Fruit fly (Drosophila melanogaster) whole organism, embryonic: ENCODE measurements around the gene SerRS.

Experiments
- CG10147 ChIP-seq: fragments of 200-800 bp; sonication (Bioruptor generic); optimal IDR thresholded peaks from 2 replicates; lab custom pipeline; 2019; ENCODE audit warnings: missing biosample characterization, mild to moderate bottlenecking, missing genetic modification characterization, moderate library complexity
- CG11085 ChIP-seq: fragments of 200-800 bp; sonication (Bioruptor generic); IDR thresholded peaks from 2 replicates; pipeline ENCODE4 v1.3.6; 2022; ENCODE audit warnings: missing biosample characterization, missing genetic modification characterization
- CG12219 ChIP-seq: fragments of 200-800 bp; sonication (Bioruptor generic); optimal IDR thresholded peaks from 3 replicates; lab custom pipeline; 2018; ENCODE audit warnings: missing biosample characterization, mild to moderate bottlenecking, missing genetic modification characterization
- CG12769 ChIP-seq: fragments of 200-800 bp; sonication (Bioruptor generic); optimal IDR thresholded peaks from 2 replicates; lab custom pipeline; 2019; ENCODE audit warnings: missing biosample characterization, mild to moderate bottlenecking, missing genetic modification characterization, moderate library complexity
- CG13775 ChIP-seq: fragments of 200-800 bp; sonication (Bioruptor generic); optimal IDR thresholded peaks from 3 replicates; lab custom pipeline; 2017; ENCODE audit warnings: missing biosample characterization, mild to moderate bottlenecking, missing genetic modification characterization
- CG14860 ChIP-seq: fragments of 200-800 bp; sonication (Bioruptor generic); IDR thresholded peaks from 3 replicates; pipeline ENCODE4 v1.3.6; 2022; ENCODE audit warnings: missing biosample characterization, missing genetic modification characterization; ENCODE audit not compliant: partially characterized antibody
- CG1529 ChIP-seq: fragments of 200-800 bp; sonication (Bioruptor generic); optimal IDR thresholded peaks from 3 replicates; lab custom pipeline; 2018; ENCODE audit warnings: missing biosample characterization, missing genetic modification characterization
- CG17568 ChIP-seq: fragments of 200-800 bp; sonication (Bioruptor generic); optimal IDR thresholded peaks from 2 replicates; lab custom pipeline; 2018; ENCODE audit warnings: missing biosample characterization, mild to moderate bottlenecking, missing genetic modification characterization, moderate library complexity
- CG2678 ChIP-seq: fragments of 200-800 bp; sonication (Bioruptor generic); optimal IDR thresholded peaks from 3 replicates; lab custom pipeline; 2019; ENCODE audit warnings: missing biosample characterization, mild to moderate bottlenecking, missing genetic modification characterization, moderate library complexity
- CG3847 ChIP-seq: fragments of 200-800 bp; sonication (Bioruptor generic); IDR thresholded peaks from 2 replicates; pipeline ENCODE4 v1.3.6; 2022; ENCODE audit warnings: missing biosample characterization, missing genetic modification characterization
- CG4282 ChIP-seq: fragments of 200-800 bp; sonication (Bioruptor generic); optimal IDR thresholded peaks from 2 replicates; lab custom pipeline; 2016; ENCODE audit warnings: missing biosample characterization, missing genetic modification characterization
- CG6854 ChIP-seq: fragments of 200-800 bp; sonication (Bioruptor generic); optimal IDR thresholded peaks from 3 replicates; lab custom pipeline; 2017; ENCODE audit warnings: missing biosample characterization, mild to moderate bottlenecking, missing genetic modification characterization
- CG7357 ChIP-seq: fragments of 200-800 bp; sonication (Bioruptor generic); IDR thresholded peaks from 3 replicates; pipeline ENCODE4 v1.3.6; 2022; ENCODE audit warnings: missing biosample characterization, missing genetic modification characterization
- CG8944 ChIP-seq: fragments of 200-800 bp; sonication (Bioruptor generic); optimal IDR thresholded peaks from 3 replicates; lab custom pipeline; 2016; ENCODE audit warnings: missing biosample characterization, missing genetic modification characterization
- CG9797 ChIP-seq: fragments of 200-800 bp; sonication (Bioruptor generic); optimal IDR thresholded peaks from 3 replicates; lab custom pipeline; 2018; ENCODE audit warnings: missing biosample characterization, mild to moderate bottlenecking, missing genetic modification characterization
- CkIIα-i1 ChIP-seq: fragments of 200-800 bp; sonication (Bioruptor generic); IDR thresholded peaks from 2 replicates; pipeline ENCODE4 v1.3.6; 2022; ENCODE audit warnings: missing biosample characterization, missing genetic modification characterization
- Dfd ChIP-seq, 2 experiments: fragments of >200 bp; optimal IDR thresholded peaks; 2 replicates each; lab custom pipeline; 2017; ENCODE audit warnings: missing biosample characterization in 2 of 2, missing genetic modification characterization in 2 of 2
- Drgx ChIP-seq: fragments of 200-800 bp; sonication (Bioruptor generic); IDR thresholded peaks from 2 replicates; pipeline ENCODE4 v1.3.6; 2022; ENCODE audit warnings: missing biosample characterization, missing genetic modification characterization
- Fer2 ChIP-seq: fragments of 200-800 bp; sonication (Bioruptor generic); optimal IDR thresholded peaks from 2 replicates; lab custom pipeline; 2018; ENCODE audit warnings: missing biosample characterization, mild to moderate bottlenecking, missing genetic modification characterization, moderate library complexity
- Gug ChIP-seq: fragments of 200-800 bp; sonication (Bioruptor generic); IDR thresholded peaks from 4 replicates; pipeline ENCODE4 v1.3.6; 2022; ENCODE audit warnings: missing biosample characterization, missing genetic modification characterization
- HLH54F ChIP-seq: fragments of 200-800 bp; sonication (Bioruptor generic); optimal IDR thresholded peaks from 3 replicates; lab custom pipeline; 2016; ENCODE audit warnings: missing biosample characterization, missing genetic modification characterization
- Lpt ChIP-seq: fragments of >200 bp; optimal IDR thresholded peaks from 2 replicates; lab custom pipeline; 2018; ENCODE audit warnings: missing biosample characterization, missing genetic modification characterization
- Mad ChIP-seq: fragments of 200-800 bp; sonication (Bioruptor generic); optimal IDR thresholded peaks from 2 replicates; lab custom pipeline; 2016; ENCODE audit warnings: missing biosample characterization, missing genetic modification characterization
- Max ChIP-seq: fragments of 200-800 bp; sonication (Bioruptor generic); optimal IDR thresholded peaks from 2 replicates; lab custom pipeline; 2016; ENCODE audit warnings: missing biosample characterization, mild to moderate bottlenecking, missing genetic modification characterization
- Meics ChIP-seq: fragments of 200-800 bp; sonication (Bioruptor generic); optimal IDR thresholded peaks from 2 replicates; lab custom pipeline; 2017; ENCODE audit warnings: missing biosample characterization, mild to moderate bottlenecking, missing genetic modification characterization
- Mes4 ChIP-seq: fragments of 200-800 bp; sonication (Bioruptor generic); optimal IDR thresholded peaks from 2 replicates; lab custom pipeline; 2016; ENCODE audit warnings: missing biosample characterization, missing genetic modification characterization
- Myb ChIP-seq: fragments of 200-800 bp; sonication (Bioruptor generic); optimal IDR thresholded peaks from 2 replicates; lab custom pipeline; 2016; ENCODE audit warnings: missing biosample characterization, missing genetic modification characterization
- Vsx1 ChIP-seq: fragments of 200-800 bp; sonication (Bioruptor generic); optimal IDR thresholded peaks from 2 replicates; lab custom pipeline; 2017; ENCODE audit warnings: missing biosample characterization, mild to moderate bottlenecking, missing genetic modification characterization, missing genetic modification reagents
- Xbp1 ChIP-seq: fragments of 200-800 bp; sonication (Bioruptor generic); optimal IDR thresholded peaks from 3 replicates; lab custom pipeline; 2016; ENCODE audit warnings: missing biosample characterization, mild to moderate bottlenecking, missing genetic modification characterization
- Xrp1 ChIP-seq: fragments of 200-800 bp; sonication (Bioruptor generic); IDR thresholded peaks from 2 replicates; pipeline ENCODE4 v1.3.6; 2022; ENCODE audit warnings: missing biosample characterization, missing genetic modification characterization
- YL-1 ChIP-seq: fragments of 200-800 bp; sonication (Bioruptor generic); optimal IDR thresholded peaks from 3 replicates; lab custom pipeline; 2017; ENCODE audit warnings: missing biosample characterization, mild to moderate bottlenecking, missing genetic modification characterization
- az2 ChIP-seq: fragments of 200-800 bp; sonication (Bioruptor generic); optimal IDR thresholded peaks from 3 replicates; lab custom pipeline; 2016; ENCODE audit warnings: missing biosample characterization, missing genetic modification characterization
- cato ChIP-seq: fragments of 200-800 bp; sonication (Bioruptor generic); optimal IDR thresholded peaks from 2 replicates; lab custom pipeline; 2016; ENCODE audit warnings: missing biosample characterization, missing genetic modification characterization, borderline replicate concordance
- chinmo ChIP-seq: fragments of 200-800 bp; sonication (Bioruptor generic); IDR thresholded peaks from 4 replicates; pipeline ENCODE4 v1.3.6; 2022; ENCODE audit warnings: missing biosample characterization, missing genetic modification characterization; ENCODE audit not compliant: partially characterized antibody
- croc ChIP-seq: fragments of 200-800 bp; sonication (Bioruptor generic); conservative IDR thresholded peaks from 3 replicates; pipeline ENCODE4 v1.3.6; 2022; ENCODE audit warnings: missing biosample characterization, missing genetic modification characterization
- crol ChIP-seq: fragments of 200-800 bp; sonication (Bioruptor generic); IDR thresholded peaks from 2 replicates; pipeline ENCODE4 v1.3.6; 2022; ENCODE audit warnings: missing biosample characterization, missing genetic modification characterization
- ems ChIP-seq: fragments of 200-800 bp; sonication (Bioruptor generic); optimal IDR thresholded peaks from 3 replicates; lab custom pipeline; 2016; ENCODE audit warnings: missing biosample characterization, missing genetic modification characterization
- kay ChIP-seq: fragments of 200-800 bp; sonication (Bioruptor generic); optimal IDR thresholded peaks from 2 replicates; lab custom pipeline; 2016; ENCODE audit warnings: missing biosample characterization, missing genetic modification characterization
- knrl ChIP-seq: fragments of 200-800 bp; sonication (Bioruptor generic); IDR thresholded peaks from 3 replicates; pipeline ENCODE4 v1.3.6; 2022; ENCODE audit warnings: missing biosample characterization, missing genetic modification characterization; ENCODE audit not compliant: partially characterized antibody
- lbe ChIP-seq: fragments of 200-800 bp; sonication (Bioruptor generic); optimal IDR thresholded peaks from 2 replicates; lab custom pipeline; 2016; ENCODE audit warnings: missing biosample characterization, mild to moderate bottlenecking, missing genetic modification characterization
- lola ChIP-seq, 3 experiments: fragments of >200 bp in 2 of 3; fragments of 200-800 bp in 1 of 3; sonication (Bioruptor generic) in 1 of 3; optimal IDR thresholded peaks; 2 replicates each; lab custom pipeline; 2017 to 2019; ENCODE audit warnings: missing biosample characterization in 3 of 3, missing genetic modification characterization in 3 of 3, mild to moderate bottlenecking in 1 of 3, moderate library complexity in 1 of 3
- peb ChIP-seq: fragments of 200-800 bp; sonication (Bioruptor generic); IDR thresholded peaks from 2 replicates; pipeline ENCODE4 v1.3.6; 2022; ENCODE audit warnings: missing biosample characterization, missing genetic modification characterization
- pum ChIP-seq: fragments of 200-800 bp; sonication (Bioruptor generic); optimal IDR thresholded peaks from 2 replicates; lab custom pipeline; 2016; ENCODE audit warnings: missing biosample characterization, missing genetic modification characterization
- repo ChIP-seq: fragments of 200-800 bp; sonication (Bioruptor generic); optimal IDR thresholded peaks from 2 replicates; lab custom pipeline; 2016; ENCODE audit warnings: missing biosample characterization, missing genetic modification characterization
- salm ChIP-seq: fragments of 200-800 bp; sonication (Bioruptor generic); optimal IDR thresholded peaks from 2 replicates; lab custom pipeline; 2018; ENCODE audit warnings: missing biosample characterization, mild to moderate bottlenecking, missing genetic modification characterization
- sens ChIP-seq: fragments of 200-800 bp; sonication (Bioruptor generic); peaks from one replicate; lab custom pipeline; 2016; ENCODE audit warnings: missing biosample characterization, missing genetic modification characterization
- seq ChIP-seq: fragments of 200-800 bp; sonication (Bioruptor generic); IDR thresholded peaks from 2 replicates; pipeline ENCODE4 v1.3.6; 2022; ENCODE audit warnings: missing biosample characterization, missing genetic modification characterization
- tll ChIP-seq, 2 experiments: fragments of 200-800 bp in 1 of 2; fragments of >200 bp in 1 of 2; sonication (Bioruptor generic) in 1 of 2; optimal IDR thresholded peaks; 2 replicates each; lab custom pipeline; 2017 to 2019; ENCODE audit warnings: missing biosample characterization in 2 of 2, missing genetic modification characterization in 2 of 2, mild to moderate bottlenecking in 1 of 2, moderate library complexity in 1 of 2
- twi ChIP-seq: fragments of 200-800 bp; optimal IDR thresholded peaks from 2 replicates; lab custom pipeline; 2019; ENCODE audit warnings: missing biosample characterization, mild to moderate bottlenecking, missing genetic modification characterization, moderate library complexity
- wdn ChIP-seq: fragments of 200-800 bp; sonication (Bioruptor generic); IDR thresholded peaks from 2 replicates; pipeline ENCODE4 v1.3.6; 2022; ENCODE audit warnings: missing biosample characterization, missing genetic modification characterization

The SerRS gene

dm6 chr2L:3086290-3086876 is 49.2 kb upstream of the SerRS start (continued):
- TF ChIP-seq Dfd (GFP tag; optimal IDR thresholded peaks at IDR 0.05; lab: Kevin White, UChicago) (no peak), CG3847 (GFP tag; lab: Robert Waterston, UW) (peak; percentile 66), seq (GFP tag; lab: Robert Waterston, UW) (peak; percentile 63), chinmo (no peak), CG12769 (tag; lab: Kevin White, UChicago) (peak; percentile 68), CG11085 (0 out of 2 replicates have a peak, but pooled peaks have one; percentile 11), HLH54F (peak; percentile 33), Vsx1 (GFP tag; lab: Kevin White, UChicago) (peak; percentile 50), cato (GFP tag; lab: Kevin White, UChicago) (no peak), peb (no peak), twi (tag; lab: Kevin White, UChicago) (peak; percentile 22), CG4282 (GFP tag; lab: Kevin White, UChicago) (no peak), CG8944 (GFP tag; lab: Kevin White, UChicago) (peak; percentile 7), CG17568 (GFP tag; lab: Kevin White, UChicago) (peak; percentile 51), CG12219 (GFP tag; lab: Kevin White, UChicago) (peak; percentile 39), ems (GFP tag; lab: Kevin White, UChicago) (no peak), CG6854 (GFP tag; lab: Kevin White, UChicago) (peak; percentile 67), Lpt (GFP tag; lab: Kevin White, UChicago) (no peak), CG9797 (GFP tag; lab: Kevin White, UChicago) (no peak), knrl (no peak), CG13775 (GFP tag; lab: Kevin White, UChicago) (peak; percentile 51), Xbp1 (peak; percentile 63), wdn (GFP tag; lab: Robert Waterston, UW) (no peak), Max (GFP tag; lab: Kevin White, UChicago) (peak; percentile 47), Xrp1 (GFP tag; lab: Robert Waterston, UW) (peak; percentile 51; the same call in 1 of the 2 replicates), CG1529 (GFP tag; lab: Kevin White, UChicago) (no peak), crol (GFP tag; lab: Robert Waterston, UW) (no peak), CG10147 (GFP tag; lab: Kevin White, UChicago) (peak; percentile 80), Drgx (GFP tag; lab: Robert Waterston, UW) (peak; percentile 85), Fer2 (tag; lab: Kevin White, UChicago) (peak; percentile 13), kay (GFP tag; lab: Kevin White, UChicago) (peak; percentile 51), CG7357 (peak; percentile 56; the same call in 2 of the 3 replicates), lola (GFP tag; optimal IDR thresholded peaks at IDR 0.05; lab: Kevin White, UChicago) (no peak), croc (GFP tag; lab: Robert Waterston, UW) (no peak), Gug (GFP tag; lab: Robert Waterston, UW) (no peak), az2 (peak; percentile 47), Mad (GFP tag; lab: Kevin White, UChicago) (peak; percentile 17), repo (GFP tag; lab: Kevin White, UChicago) (no peak), Myb (GFP tag; lab: Kevin White, UChicago) (peak; percentile 6), Meics (GFP tag; lab: Kevin White, UChicago) (peak; percentile 82), YL-1 (GFP tag; lab: Kevin White, UChicago) (no peak), lbe (GFP tag; lab: Kevin White, UChicago) (no peak), tll (GFP tag; optimal IDR thresholded peaks at IDR 0.05; lab: Kevin White, UChicago) (no peak), pum (GFP tag; lab: Kevin White, UChicago) (peak; percentile 16), sens (peak; percentile 91), CkIIα-i1 (GFP tag; lab: Robert Waterston, UW) (no peak), CG2678 (peak; percentile 86), CG14860 (GFP tag; lab: Robert Waterston, UW) (no peak), Mes4 (GFP tag; lab: Kevin White, UChicago) (peak; percentile 8), salm (peak; percentile 54)
